Worm (Caenorhabditis elegans) whole organism, L3 larva: ENCODE measurements around the gene pals-23.

Experiments
- ceh-16 ChIP-seq: sonication (generic microtip); optimal IDR thresholded peaks from 2 replicates; lab custom pipeline; 2017; ENCODE audit warnings: missing biosample characterization, missing genetic modification characterization
- ceh-9 ChIP-seq: sonication (generic microtip); optimal IDR thresholded peaks from 2 replicates; lab custom pipeline; 2018; ENCODE audit warnings: missing biosample characterization, missing genetic modification characterization
- egl-27 ChIP-seq: sonication (generic microtip); optimal IDR thresholded peaks from 4 replicates; lab custom pipeline; 2017; ENCODE audit warnings: missing biosample characterization, missing genetic modification reagents, missing genetic modification characterization
- elt-3 ChIP-seq, 3 experiments: fragments of 150-350 bp in 1 of 3; sonication (generic microtip) in 2 of 3; optimal IDR thresholded peaks; 2 replicates in 2 of 3; 4 replicates in 1 of 3; lab custom pipeline; 2014 to 2017; ENCODE audit warnings: missing biosample characterization in 3 of 3, missing genetic modification characterization in 3 of 3
- fos-1 ChIP-seq: fragments of 150-350 bp; optimal IDR thresholded peaks from 2 replicates; lab custom pipeline; 2014; ENCODE audit warnings: missing biosample characterization, missing genetic modification characterization
- nfya-1 ChIP-seq: sonication (generic microtip); optimal IDR thresholded peaks from 2 replicates; lab custom pipeline; 2017; ENCODE audit warnings: missing genetic modification characterization, mild to moderate bottlenecking, missing compliant biosample characterization, antibody characterized with exemption, moderate library complexity; ENCODE audit not compliant: insufficient read depth
- nhr-12 ChIP-seq: fragments of 150-350 bp; optimal IDR thresholded peaks from 2 replicates; lab custom pipeline; 2014; ENCODE audit warnings: missing biosample characterization, missing genetic modification characterization
- nhr-237 ChIP-seq: fragments of 150-350 bp; optimal IDR thresholded peaks from 2 replicates; lab custom pipeline; 2014; ENCODE audit warnings: missing biosample characterization, missing genetic modification characterization
- nhr-28 ChIP-seq: fragments of 150-350 bp; optimal IDR thresholded peaks from 2 replicates; lab custom pipeline; 2014; ENCODE audit warnings: missing biosample characterization, missing genetic modification characterization
- nhr-67 ChIP-seq: fragments of 150-350 bp; optimal IDR thresholded peaks from 2 replicates; lab custom pipeline; 2014; ENCODE audit warnings: missing biosample characterization, missing genetic modification characterization
- nhr-76 ChIP-seq: fragments of 150-350 bp; sonication (generic microtip); optimal IDR thresholded peaks from 5 replicates; lab custom pipeline; 2014; ENCODE audit warnings: missing biosample characterization, missing genetic modification characterization
- pqm-1 ChIP-seq: fragments of 150-350 bp; optimal IDR thresholded peaks from 2 replicates; lab custom pipeline; 2017; ENCODE audit warnings: missing biosample characterization, missing genetic modification characterization, inconsistent platforms
- skn-1 ChIP-seq: fragments of 150-350 bp; optimal IDR thresholded peaks from 2 replicates; lab custom pipeline; 2014; ENCODE audit warnings: missing biosample characterization, missing genetic modification characterization
- tbx-2 ChIP-seq: sonication (generic microtip); optimal IDR thresholded peaks from 2 replicates; lab custom pipeline; 2016; ENCODE audit warnings: mild to moderate bottlenecking, missing genetic modification characterization, missing compliant biosample characterization

ce11 chrIII:151084-151483 lies 26.5 kb downstream of the pals-23 start:
- TF ChIP-seq ceh-16 (tag; lab: Kevin White, UChicago) (no peak), elt-3 (tag; optimal IDR thresholded peaks at IDR 0.05; lab: Kevin White, UChicago) (no peak), skn-1 (tag; lab: Kevin White, UChicago) (no peak), fos-1 (tag; lab: Kevin White, UChicago) (no peak), nhr-237 (tag; lab: Kevin White, UChicago) (no peak), pqm-1 (tag; lab: Kevin White, UChicago) (no peak), nhr-67 (tag; lab: Kevin White, UChicago) (no peak), egl-27 (no peak), nhr-12 (tag; lab: Kevin White, UChicago) (no peak), nhr-76 (tag; lab: Kevin White, UChicago) (no peak), ceh-9 (no peak), nfya-1 (no peak), nhr-28 (no peak), tbx-2 (tag; lab: Kevin White, UChicago) (no peak)
